Fruit fly (Drosophila melanogaster): ENCODE results near the gene Drsl5.

Gene Drsl5

dm6 chr3L:3319992-3320732, 3.6 kb downstream of the Drsl5 start:
- TF ChIP-seq Sin3A (optimal IDR thresholded peaks at IDR 0.05): no peak

- no peak for TF ChIP-seq Myc (optimal IDR thresholded peaks at IDR 0.05)
- no peak for TF ChIP-seq psq (optimal IDR thresholded peaks at IDR 0.05)
- TF ChIP-seq ttk (optimal IDR thresholded peaks at IDR 0.05): no peak
These were observed 9.0 kb downstream of the Drsl5 start for dm6 chr3L:3325597-3325924.

dm6 chr3L:3325925-3326903, 9.6 kb downstream of the Drsl5 start, which contains the start of gene Gtpx:
TSS of gene Gtpx (plus strand) at chr3L:3326265.
- no peak for TF ChIP-seq ttk (optimal IDR thresholded peaks at IDR 0.05)
- TF ChIP-seq insv (optimal IDR thresholded peaks at IDR 0.05): no peak
- TF ChIP-seq Myc (optimal IDR thresholded peaks at IDR 0.05): no peak
- TF ChIP-seq psq (optimal IDR thresholded peaks at IDR 0.05): no peak
- TF ChIP-seq Sin3A (optimal IDR thresholded peaks at IDR 0.05): no peak
- TF ChIP-seq h (optimal IDR thresholded peaks at IDR 0.05): peak; percentile 57

dm6 chr3L:3328771-3329170, 12.2 kb downstream of the Drsl5 start, which contains the start of gene Strip:
TSS of gene Strip (minus strand) at chr3L:3328871.
- no peak for TF ChIP-seq Myc (optimal IDR thresholded peaks at IDR 0.05)
- no peak for TF ChIP-seq insv (optimal IDR thresholded peaks at IDR 0.05)
- TF ChIP-seq h (optimal IDR thresholded peaks at IDR 0.05): no peak
- TF ChIP-seq ttk (optimal IDR thresholded peaks at IDR 0.05): no peak
- no peak for TF ChIP-seq Sin3A (optimal IDR thresholded peaks at IDR 0.05)
- no peak for TF ChIP-seq psq (optimal IDR thresholded peaks at IDR 0.05)

dm6 chr3L:3329763-3330162, 13.2 kb downstream of the Drsl5 start, which contains the start of gene CG14961:
TSS of gene CG14961 (plus strand) at chr3L:3330063.
- no peak for TF ChIP-seq ttk (optimal IDR thresholded peaks at IDR 0.05)
- TF ChIP-seq insv (optimal IDR thresholded peaks at IDR 0.05): no peak
- TF ChIP-seq Sin3A (optimal IDR thresholded peaks at IDR 0.05): no peak
- no peak for TF ChIP-seq Myc (optimal IDR thresholded peaks at IDR 0.05)
- TF ChIP-seq psq (optimal IDR thresholded peaks at IDR 0.05): no peak
- no peak for TF ChIP-seq h (optimal IDR thresholded peaks at IDR 0.05)

- no peak for TF ChIP-seq ttk (optimal IDR thresholded peaks at IDR 0.05)
- TF ChIP-seq Sin3A (optimal IDR thresholded peaks at IDR 0.05): no peak
- no peak for TF ChIP-seq psq (optimal IDR thresholded peaks at IDR 0.05)
- no peak for TF ChIP-seq insv (optimal IDR thresholded peaks at IDR 0.05)
- no peak for TF ChIP-seq h (optimal IDR thresholded peaks at IDR 0.05)
- no peak for TF ChIP-seq Myc (optimal IDR thresholded peaks at IDR 0.05)
These were observed 18.2 kb downstream of the Drsl5 start, which contains the start of gene CG14969 for dm6 chr3L:3334784-3335183. TSS of gene CG14969 (minus strand) at chr3L:3334978.

dm6 chr3L:3335688-3336087, 19.1 kb downstream of the Drsl5 start, which contains the start of gene Drsl1:
TSS of gene Drsl1 (minus strand) at chr3L:3335788.
- TF ChIP-seq Sin3A (optimal IDR thresholded peaks at IDR 0.05) (no peak), insv (optimal IDR thresholded peaks at IDR 0.05) (no peak), h (optimal IDR thresholded peaks at IDR 0.05) (no peak), psq (optimal IDR thresholded peaks at IDR 0.05) (no peak), Myc (optimal IDR thresholded peaks at IDR 0.05) (no peak), ttk (optimal IDR thresholded peaks at IDR 0.05) (no peak)

dm6 chr3L:3336368-3337164, 20.0 kb downstream of the Drsl5 start, which contains the start of the genes Drsl6 and kst:
TSS of gene Drsl6 (minus strand) at chr3L:3336418.
TSS of gene kst (plus strand) at chr3L:3336860.
- TF ChIP-seq Myc (optimal IDR thresholded peaks at IDR 0.05) (no peak), insv (optimal IDR thresholded peaks at IDR 0.05) (no peak), Sin3A (optimal IDR thresholded peaks at IDR 0.05) (no peak), ttk (optimal IDR thresholded peaks at IDR 0.05) (no peak)

dm6 chr3L:3337345-3337928, 20.9 kb downstream of the Drsl5 start:
- TF ChIP-seq insv (optimal IDR thresholded peaks at IDR 0.05) (no peak), ttk (optimal IDR thresholded peaks at IDR 0.05) (no peak), psq (optimal IDR thresholded peaks at IDR 0.05) (no peak), Sin3A (optimal IDR thresholded peaks at IDR 0.05) (no peak), h (optimal IDR thresholded peaks at IDR 0.05) (no peak), Myc (optimal IDR thresholded peaks at IDR 0.05) (no peak)

- TF ChIP-seq psq (optimal IDR thresholded peaks at IDR 0.05) (no peak), Myc (optimal IDR thresholded peaks at IDR 0.05) (no peak), Sin3A (optimal IDR thresholded peaks at IDR 0.05) (no peak), insv (optimal IDR thresholded peaks at IDR 0.05) (no peak), ttk (optimal IDR thresholded peaks at IDR 0.05) (no peak), h (optimal IDR thresholded peaks at IDR 0.05) (no peak)
These were observed 21.7 kb downstream of the Drsl5 start for dm6 chr3L:3338028-3338855.
